Worm (Caenorhabditis elegans) whole organism, dauer: ENCODE measurements around the gene F54E2.2.

ENCODE experiments used
- unc-62 ChIP-seq: sonication (generic microtip); optimal IDR thresholded peaks from 2 replicates; lab custom pipeline; 2017; ENCODE audit warnings: missing biosample characterization, missing genetic modification reagents, missing genetic modification characterization

F54E2.2 gene

DNA sequence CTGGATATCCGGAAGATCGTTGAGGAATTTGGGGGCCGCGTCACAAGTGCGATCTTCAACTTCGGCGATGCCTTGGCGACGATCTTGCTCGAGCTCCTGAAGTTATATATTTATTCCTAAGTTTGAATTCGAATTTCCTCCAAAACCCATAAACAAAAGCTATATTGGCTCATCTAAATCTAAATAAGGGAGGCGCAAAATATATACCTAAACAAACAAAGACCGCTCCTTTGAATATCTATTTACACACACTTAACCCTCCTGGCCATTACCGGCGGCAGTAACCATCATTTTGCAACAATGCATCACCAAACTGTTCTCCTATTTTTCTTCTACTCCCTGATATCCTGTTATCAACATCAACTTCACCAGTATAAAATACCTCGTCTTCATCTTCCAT, at the start of gene F54E2.2:
F54E2.2 (plus strand) TSS at position 301 of the 400 bp plus-strand sequence.
- TF ChIP-seq unc-62 = no peak

DNA sequence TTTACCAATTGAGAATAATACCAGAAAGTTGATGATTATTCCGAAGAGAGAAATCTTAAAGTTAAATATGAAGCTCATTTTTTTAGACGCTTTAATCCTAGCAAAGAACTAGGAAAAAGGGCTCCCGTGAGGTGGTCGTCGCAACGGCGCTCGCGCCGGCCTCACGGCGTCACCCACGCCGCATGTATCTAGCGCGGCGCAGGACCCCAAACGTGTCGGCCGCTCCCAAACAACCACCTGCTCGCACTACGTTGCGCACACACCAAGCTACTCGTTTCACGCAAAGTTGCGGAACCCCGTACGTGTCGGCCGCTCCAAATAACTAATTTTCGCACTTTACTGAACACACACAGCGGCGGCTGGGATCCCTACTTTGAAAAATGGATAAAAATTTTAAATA, 49.7 kb upstream of the F54E2.2 start:
- TF ChIP-seq unc-62 = no peak

DNA sequence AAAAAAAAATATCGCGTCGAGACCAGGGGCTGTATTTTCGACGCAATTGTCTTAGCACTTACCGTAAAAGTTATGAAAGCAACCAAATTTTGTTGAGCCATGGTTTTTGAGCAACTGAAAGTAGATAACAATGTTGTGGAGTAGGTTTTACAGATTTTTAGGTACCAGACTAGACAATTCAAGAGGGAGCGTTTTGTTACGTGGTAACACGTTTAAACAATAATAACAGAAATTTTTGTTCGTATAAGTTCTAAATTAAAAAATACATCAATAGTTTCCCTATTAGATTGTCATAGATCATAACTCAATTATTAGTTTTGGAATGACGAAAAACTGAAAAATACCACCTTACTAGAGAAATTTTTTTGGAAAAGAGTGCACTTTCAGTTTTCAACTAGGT, 46.1 kb upstream of the F54E2.2 start, which contains the start of gene srx-24:
srx-24 (minus strand) TSS at position 101 of the 400 bp plus-strand sequence.
- no peak for TF ChIP-seq unc-62

DNA sequence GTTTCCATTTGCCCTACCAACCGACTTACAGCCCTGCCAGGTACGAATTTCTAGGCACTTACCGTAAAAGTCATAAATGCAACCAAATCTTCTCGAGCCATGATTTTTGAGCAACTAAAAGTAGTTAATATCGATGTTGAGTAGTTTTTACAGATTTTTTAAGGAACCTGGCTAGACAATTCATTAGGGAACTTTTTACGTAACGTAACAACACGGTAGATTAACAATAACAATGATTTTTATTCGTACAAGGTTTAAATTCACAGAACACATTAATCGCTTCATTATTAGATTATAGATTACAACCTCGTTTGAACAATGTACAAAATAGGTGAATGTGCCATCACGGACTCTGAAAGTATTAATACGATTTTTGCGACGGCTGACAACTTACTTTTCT, 43.1 kb upstream of the F54E2.2 start, which contains the start of gene srx-26:
srx-26 (minus strand) TSS at position 101 of the 400 bp plus-strand sequence.
- no peak for TF ChIP-seq unc-62

DNA sequence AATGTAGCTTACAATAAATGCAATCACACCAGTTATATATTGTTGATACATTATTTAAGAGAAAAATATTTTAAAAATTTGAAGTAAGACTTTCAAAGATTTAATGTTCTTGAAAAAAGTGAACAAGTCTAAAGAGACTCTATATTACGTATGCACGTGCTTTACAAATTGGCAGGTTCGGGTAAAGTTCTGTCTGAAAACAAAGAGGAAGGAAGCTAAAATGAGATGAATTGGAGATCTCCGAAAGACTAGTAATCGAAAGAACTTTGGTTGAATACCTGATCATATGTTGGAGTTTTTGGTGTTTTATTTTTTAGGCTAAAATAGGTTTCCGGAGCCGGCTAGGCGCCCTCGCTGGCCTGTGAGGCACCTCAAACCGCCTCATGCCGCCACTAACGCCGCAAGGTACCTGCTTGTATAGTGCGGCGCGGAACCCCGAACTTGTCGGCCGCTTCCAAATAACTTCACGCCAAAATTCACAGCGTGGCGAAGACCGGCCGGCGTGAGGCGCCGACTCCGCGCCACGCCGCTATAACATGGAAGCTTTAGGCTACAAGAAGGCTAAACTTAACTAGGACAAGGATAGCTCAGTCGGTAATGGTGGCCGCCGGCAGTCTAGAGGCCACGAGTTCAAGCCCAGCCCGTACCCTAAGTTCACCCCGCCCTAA, 38.7 kb upstream of the F54E2.2 start, which contains the start of gene srx-28:
srx-28 (minus strand) TSS at position 51 of the 668 bp plus-strand sequence.
- no peak for TF ChIP-seq unc-62

DNA sequence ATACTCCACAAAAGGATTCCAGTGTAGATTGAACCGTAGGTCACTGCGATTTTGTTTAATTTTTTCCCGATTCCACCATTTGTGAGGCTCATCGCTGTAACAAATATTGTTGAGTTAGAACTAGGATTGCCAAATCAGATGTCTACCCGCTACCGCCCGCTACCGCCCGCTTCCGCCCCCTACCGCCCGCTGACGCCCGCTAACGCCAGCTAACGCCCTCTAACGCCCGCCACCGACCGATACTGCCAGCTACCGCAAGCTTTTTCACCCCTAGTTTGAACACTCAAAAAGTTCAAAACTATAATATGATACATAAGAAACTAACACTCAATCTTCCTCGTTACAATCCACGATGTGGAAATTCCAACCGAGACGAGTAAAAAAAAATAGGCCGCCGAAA, 37.7 kb upstream of the F54E2.2 start:
- TF ChIP-seq unc-62 = no peak

DNA sequence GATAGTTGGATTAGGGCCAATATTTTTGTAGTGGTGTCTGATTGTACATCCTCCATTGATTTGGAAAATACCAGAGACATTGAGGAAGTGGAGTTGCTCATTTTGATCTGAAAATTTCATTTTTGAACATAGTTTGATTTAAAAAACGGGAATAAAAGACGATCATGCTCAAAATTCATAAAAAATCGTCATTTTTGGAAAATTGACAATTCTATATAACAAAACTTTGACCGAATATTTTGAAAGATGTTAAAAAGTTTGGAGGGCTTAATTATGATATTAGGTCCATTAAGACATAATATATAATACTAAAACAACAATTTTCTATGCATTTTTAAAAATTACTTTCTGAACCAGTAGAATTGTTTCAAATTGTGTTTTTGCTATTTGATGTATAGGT, 36.6 kb upstream of the F54E2.2 start, which contains the start of gene srg-58:
srg-58 (minus strand) TSS at position 101 of the 400 bp plus-strand sequence.
- TF ChIP-seq unc-62 = no peak

DNA sequence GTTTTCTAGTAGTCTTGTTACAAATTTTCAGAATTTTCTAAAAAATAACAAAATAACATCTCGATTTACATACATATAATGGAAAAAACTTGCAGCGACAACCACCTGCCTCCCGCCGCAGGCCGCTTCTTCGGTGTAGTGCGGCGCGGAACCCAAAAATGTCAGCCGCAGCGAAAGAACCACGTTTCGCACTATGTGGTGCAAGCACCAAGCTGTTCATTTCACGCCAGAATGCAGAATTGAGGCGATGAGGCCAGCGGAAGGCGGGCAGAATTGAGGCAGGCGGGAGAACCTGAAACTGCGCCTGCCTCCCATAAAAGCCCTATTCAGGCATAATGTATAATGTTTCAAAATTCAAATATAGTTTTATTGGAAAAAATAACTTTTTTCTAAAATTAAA, 34.6 kb upstream of the F54E2.2 start:
- TF ChIP-seq unc-62 = no peak

DNA sequence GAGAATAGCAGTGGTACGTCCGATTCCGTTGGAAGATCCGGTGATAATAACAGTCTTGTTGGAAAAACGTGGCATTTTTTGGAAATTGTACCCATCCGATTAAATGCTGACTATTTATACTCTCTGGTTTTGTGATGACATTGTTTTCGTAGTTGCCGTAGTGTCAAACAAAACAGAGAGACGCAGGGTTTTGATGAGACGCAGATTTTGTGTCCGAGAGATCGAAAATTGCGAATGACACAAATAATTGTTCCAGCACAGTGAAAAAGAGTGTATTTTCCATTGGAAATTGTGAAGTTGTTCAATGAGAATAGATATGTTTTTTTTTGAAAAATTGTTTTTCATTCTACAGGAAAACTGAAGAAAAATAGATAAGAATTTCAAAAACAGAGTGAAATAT, 33.0 kb upstream of the F54E2.2 start, which contains the start of gene R05D8.7:
R05D8.7 (minus strand) TSS at position 104 of the 400 bp plus-strand sequence.
- TF ChIP-seq unc-62 = no peak

DNA sequence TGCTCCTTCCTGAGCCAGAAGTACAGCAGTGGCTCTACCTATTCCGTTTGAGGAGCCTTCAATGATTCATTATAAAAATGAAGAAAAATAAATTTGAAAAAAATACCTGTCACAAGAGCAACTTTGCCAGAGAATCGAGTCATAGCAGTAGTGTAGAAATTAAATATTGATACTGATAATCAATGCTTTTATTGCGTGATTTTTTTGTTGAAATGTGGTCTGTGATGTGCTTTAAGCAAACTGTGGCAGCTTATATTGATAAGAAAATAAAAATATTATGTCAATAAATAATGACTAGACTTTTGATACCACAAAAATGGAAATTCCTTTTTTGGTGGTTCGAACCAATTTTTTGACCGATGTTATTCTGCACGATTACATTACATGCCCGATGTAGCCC, 31.0 kb upstream of the F54E2.2 start, which contains the start of gene dhs-14:
dhs-14 (minus strand) TSS at position 149 of the 400 bp plus-strand sequence.
- TF ChIP-seq unc-62 = no peak

DNA sequence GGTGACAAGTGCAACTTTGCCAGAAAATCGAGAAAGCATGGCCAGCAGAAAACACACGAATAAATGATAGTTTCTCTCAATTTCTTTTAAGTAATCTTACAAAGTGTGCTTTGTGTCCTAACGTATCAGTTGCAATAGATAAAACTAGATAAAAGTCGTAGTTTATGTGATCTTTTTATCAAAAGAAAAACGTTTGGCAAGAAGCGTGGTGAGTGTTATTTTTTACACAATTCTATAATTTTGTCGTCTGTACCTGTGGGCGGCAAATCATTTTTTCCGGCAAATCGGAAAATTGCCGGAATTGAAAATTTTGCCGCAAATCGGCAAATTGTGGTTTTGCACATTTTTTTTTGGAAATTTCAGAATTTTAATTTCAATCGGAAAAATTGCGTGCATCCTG, 28.6 kb upstream of the F54E2.2 start, which contains the start of gene R05D8.9:
R05D8.9 (minus strand) TSS at position 101 of the 400 bp plus-strand sequence.
- TF ChIP-seq unc-62 = no peak

DNA sequence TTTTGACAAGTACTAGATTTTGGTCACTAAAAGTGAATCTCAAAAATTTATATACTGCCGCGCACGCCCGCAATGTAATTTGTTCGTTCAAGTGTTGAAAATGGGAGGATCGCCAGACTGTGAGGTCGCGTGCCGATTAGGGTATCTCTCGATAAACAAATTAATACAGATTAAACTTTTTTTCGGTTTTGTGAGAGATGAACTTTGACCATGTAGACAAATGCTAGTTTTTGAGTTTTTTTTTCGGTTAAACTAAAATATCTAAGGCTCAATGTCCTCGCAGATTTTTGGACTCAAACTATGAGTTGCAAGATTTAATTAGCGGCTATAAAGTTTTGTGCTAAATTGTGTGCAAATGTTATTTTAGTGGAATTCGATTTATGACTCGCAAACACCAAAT, 26.3 kb upstream of the F54E2.2 start, which contains the start of gene dhs-15:
dhs-15 (minus strand) TSS at position 101 of the 400 bp plus-strand sequence.
- TF ChIP-seq unc-62 = no peak

DNA sequence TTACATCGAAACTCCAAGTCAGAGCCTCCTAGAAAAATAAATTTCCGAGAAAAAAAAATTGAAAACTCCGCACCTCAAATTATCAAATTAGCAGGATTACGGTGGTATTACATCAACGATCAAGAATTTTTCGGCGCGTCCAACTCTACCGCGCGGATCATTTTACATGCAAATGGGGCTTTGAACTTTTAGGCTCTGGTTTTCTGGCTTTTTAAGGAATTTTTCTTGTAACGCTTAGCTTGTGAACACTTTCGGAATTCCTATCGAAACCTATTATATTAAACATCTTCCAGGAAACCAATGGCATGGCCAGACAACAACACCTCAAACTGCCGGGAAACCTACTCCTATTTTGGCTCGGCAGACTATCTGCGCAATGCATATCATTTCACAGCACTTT, 24.5 kb upstream of the F54E2.2 start, which contains the start of gene srh-56:
srh-56 (plus strand) TSS at position 301 of the 400 bp plus-strand sequence.
- TF ChIP-seq unc-62 = no peak

DNA sequence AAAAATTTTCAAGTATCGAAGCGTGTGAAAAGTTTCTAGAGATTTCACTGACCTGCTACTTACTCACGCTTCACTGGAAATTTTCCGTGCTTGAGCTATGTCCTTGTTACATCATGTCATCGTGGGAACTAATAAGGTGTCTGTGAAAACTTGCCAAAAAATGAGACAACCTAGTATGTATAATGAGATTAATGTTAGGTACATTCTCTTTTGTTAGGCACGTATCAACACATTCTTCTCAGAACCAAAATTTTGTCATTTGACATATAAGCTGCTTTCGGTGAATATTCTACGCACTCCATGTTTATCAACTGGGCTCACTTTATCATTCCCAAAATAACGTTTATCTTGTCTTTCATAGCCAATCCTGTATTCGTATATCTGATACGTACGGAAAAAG, 22.1 kb upstream of the F54E2.2 start, which contains the start of gene srj-18:
srj-18 (plus strand) TSS at position 301 of the 400 bp plus-strand sequence.
- no peak for TF ChIP-seq unc-62

DNA sequence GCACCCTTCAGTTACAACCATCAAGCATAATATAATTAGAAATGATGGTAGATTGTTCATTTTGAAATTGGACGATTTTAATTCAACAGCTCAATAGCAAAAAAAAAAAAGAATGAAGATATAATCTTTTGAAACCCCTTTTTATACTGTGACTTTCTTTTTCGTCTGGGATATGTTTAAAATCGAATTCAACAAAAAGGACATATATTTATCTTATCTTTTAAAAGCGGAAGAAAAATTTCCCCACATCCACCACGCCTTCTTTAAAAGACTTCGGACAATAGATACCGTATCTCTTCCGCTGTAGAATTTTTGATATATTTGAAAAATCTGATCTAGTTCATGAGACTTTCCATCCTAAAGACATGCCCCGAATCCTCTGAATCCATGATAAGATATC, 15.3 kb upstream of the F54E2.2 start, which contains the start of gene R05D8.11:
R05D8.11 (minus strand) TSS at position 101 of the 400 bp plus-strand sequence.
- TF ChIP-seq unc-62 = no peak

DNA sequence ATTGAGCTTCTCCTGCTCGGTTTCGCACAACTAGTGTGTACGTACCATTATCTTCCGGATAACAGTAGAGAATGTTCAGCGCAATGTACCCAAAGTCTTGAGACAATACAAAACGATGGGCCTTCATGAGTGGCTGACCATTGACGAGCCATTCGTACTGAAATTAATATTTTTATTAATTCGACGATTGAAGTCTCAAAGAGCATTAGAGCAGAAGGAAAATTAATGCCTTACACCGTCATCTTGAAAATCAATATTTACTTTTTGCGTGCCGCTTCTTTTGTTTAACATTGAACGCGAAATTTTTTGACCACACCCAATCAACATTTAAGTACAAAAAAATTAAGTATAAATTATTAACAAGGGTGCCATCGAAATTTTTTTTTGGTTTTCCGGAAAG, 3.1 kb upstream of the F54E2.2 start:
- no peak for TF ChIP-seq unc-62

DNA sequence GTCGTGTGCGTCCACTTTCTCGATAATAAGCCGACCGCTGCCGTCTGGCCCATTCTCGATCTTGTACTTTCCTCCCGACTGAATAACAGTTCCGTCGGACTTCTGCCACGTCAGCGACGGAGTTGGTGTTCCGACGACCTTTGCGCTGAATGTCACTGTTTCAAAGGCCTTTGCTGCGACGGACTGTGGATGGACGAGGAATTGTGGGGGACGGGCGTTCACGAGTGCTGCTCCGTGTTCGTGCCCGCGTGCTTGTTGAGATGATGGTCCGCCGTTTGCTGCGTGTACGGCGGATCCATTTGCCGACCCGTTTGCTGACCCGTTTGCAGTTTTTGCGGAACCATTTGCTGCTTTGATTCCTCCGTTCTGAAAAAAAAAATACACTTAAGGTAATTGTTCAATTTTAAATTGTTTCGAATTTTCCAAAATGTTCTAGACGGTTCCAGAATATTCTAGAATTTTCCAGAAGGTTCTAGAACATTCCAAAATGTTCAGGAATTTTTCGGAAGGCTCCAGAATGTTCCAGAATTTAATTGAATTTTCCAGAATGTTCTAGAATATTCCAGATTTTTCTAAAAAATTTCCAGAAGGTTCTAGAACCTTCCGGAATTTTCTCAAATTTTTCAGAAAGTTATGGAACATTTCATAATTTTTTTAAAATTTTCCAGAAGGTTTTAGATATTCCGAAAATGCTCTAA, 3.2 kb downstream of the F54E2.2 start:
- TF ChIP-seq unc-62 = no peak
